Fruit fly (Drosophila melanogaster): ENCODE measurements around the gene Cyp4d2.

Gene Cyp4d2

dm6 chrX:2222181-2222790 lies 46.5 kb downstream of the Cyp4d2 start, which contains the start of gene Vinc (continued):
- TF ChIP-seq Atf3 (GFP tag; optimal IDR thresholded peaks at IDR 0.05) (peak; percentile 68), ken (GFP tag; IDR thresholded peaks at IDR 0.05) (peak; percentile 61; the same call in 1 of the 3 replicates), CG2120 (GFP tag; optimal IDR thresholded peaks at IDR 0.05) (peak; percentile 85), CG32767 (GFP tag; IDR thresholded peaks at IDR 0.05) (peak; percentile 59; the same call in 1 of the 2 replicates), Hmr (GFP tag; optimal IDR thresholded peaks at IDR 0.05) (peak; percentile 86), CG4328 (GFP tag; optimal IDR thresholded peaks at IDR 0.05) (peak; percentile 92), H15 (GFP tag; IDR thresholded peaks at IDR 0.05) (peak; percentile 68; the same call in 2 of the 3 replicates), Lpt (GFP tag; optimal IDR thresholded peaks at IDR 0.05) (no peak), grn (GFP tag; optimal IDR thresholded peaks at IDR 0.05) (no peak), dm (GFP tag; optimal IDR thresholded peaks at IDR 0.05) (peak; percentile 36), sob (GFP tag; IDR thresholded peaks at IDR 0.05) (peak; percentile 82), CG1233 (GFP tag; optimal IDR thresholded peaks at IDR 0.05) (peak; percentile 90), HmgZ (tag; optimal IDR thresholded peaks at IDR 0.05) (peak; percentile 88), unc-4 (GFP tag; IDR thresholded peaks at IDR 0.05; ENCODE audit: partially characterized antibody) (no peak), CG2889 (GFP tag; IDR thresholded peaks at IDR 0.05) (peak; percentile 59; the same call in 2 of the 3 replicates), MTF-1 (GFP tag; optimal IDR thresholded peaks at IDR 0.05; ENCODE audit: borderline replicate concordance) (peak; percentile 48), Atf6 (GFP tag; IDR thresholded peaks at IDR 0.05) (peak; percentile 91), Atf-2 (GFP tag; optimal IDR thresholded peaks at IDR 0.05) (peak; percentile 67), CG10274 (GFP tag; optimal IDR thresholded peaks at IDR 0.05) (peak; percentile 82), CG15011 (GFP tag; optimal IDR thresholded peaks at IDR 0.05) (no peak), zfh2 (GFP tag; optimal IDR thresholded peaks at IDR 0.05) (peak; percentile 55), CG9437 (GFP tag; optimal IDR thresholded peaks at IDR 0.05) (peak; percentile 59), nom (GFP tag; optimal IDR thresholded peaks at IDR 0.05) (peak; percentile 92), CG7839 (tag; optimal IDR thresholded peaks at IDR 0.05) (peak; percentile 93), CG3726 (GFP tag; IDR thresholded peaks at IDR 0.05) (no peak), klu (GFP tag; IDR thresholded peaks at IDR 0.05) (peak; percentile 71; the same call in 1 of the 2 replicates), CG8359 (GFP tag; optimal IDR thresholded peaks at IDR 0.05; ENCODE audit: borderline replicate concordance) (peak; percentile 66), Kr (GFP tag; optimal IDR thresholded peaks at IDR 0.05) (peak; percentile 42), lab (GFP tag; optimal IDR thresholded peaks at IDR 0.05) (peak; percentile 96), CG13424 (tag; optimal IDR thresholded peaks at IDR 0.05) (peak; percentile 94), maf-S (GFP tag; optimal IDR thresholded peaks at IDR 0.05) (peak; percentile 55), Fer3 (tag; optimal IDR thresholded peaks at IDR 0.05) (peak; percentile 91), CG31365 (tag; optimal IDR thresholded peaks at IDR 0.05) (peak; percentile 62), Sry-δ (GFP tag; optimal IDR thresholded peaks at IDR 0.05) (peak; percentile 55), CG10209 (GFP tag; optimal IDR thresholded peaks at IDR 0.05) (peak; percentile 89), crc (GFP tag; optimal IDR thresholded peaks at IDR 0.05) (peak; percentile 79), ssp (GFP tag; IDR thresholded peaks at IDR 0.05) (peak; percentile 62), al (GFP tag; IDR thresholded peaks at IDR 0.05) (peak; percentile 66), lbe (GFP tag; optimal IDR thresholded peaks at IDR 0.05) (peak; percentile 75), E2f2 (GFP tag; IDR thresholded peaks at IDR 0.05) (peak; percentile 86), ind (GFP tag; optimal IDR thresholded peaks at IDR 0.05) (peak; percentile 90), CG34422 (GFP tag; IDR thresholded peaks at IDR 0.05) (peak; percentile 85), tap (tag; optimal IDR thresholded peaks at IDR 0.05) (peak; percentile 82), chif (GFP tag; optimal IDR thresholded peaks at IDR 0.05) (peak; percentile 13 to 85), chm (GFP tag; IDR thresholded peaks at IDR 0.05) (peak; percentile 52; the same call in 1 of the 2 replicates), gt (GFP tag; IDR thresholded peaks at IDR 0.05) (no peak), CG2129 (GFP tag; IDR thresholded peaks at IDR 0.05; ENCODE audit: partially characterized antibody) (no peak), trh (GFP tag; optimal IDR thresholded peaks at IDR 0.05) (peak; percentile 24), vvl (GFP tag; IDR thresholded peaks at IDR 0.05) (peak; percentile 80), gfzf (GFP tag; optimal IDR thresholded peaks at IDR 0.05) (no peak)

Data from whole organism, embryonic.